Fruit fly (Drosophila melanogaster): Measurements from ENCODE around the gene Ubr3.

Gene Ubr3

DNA sequence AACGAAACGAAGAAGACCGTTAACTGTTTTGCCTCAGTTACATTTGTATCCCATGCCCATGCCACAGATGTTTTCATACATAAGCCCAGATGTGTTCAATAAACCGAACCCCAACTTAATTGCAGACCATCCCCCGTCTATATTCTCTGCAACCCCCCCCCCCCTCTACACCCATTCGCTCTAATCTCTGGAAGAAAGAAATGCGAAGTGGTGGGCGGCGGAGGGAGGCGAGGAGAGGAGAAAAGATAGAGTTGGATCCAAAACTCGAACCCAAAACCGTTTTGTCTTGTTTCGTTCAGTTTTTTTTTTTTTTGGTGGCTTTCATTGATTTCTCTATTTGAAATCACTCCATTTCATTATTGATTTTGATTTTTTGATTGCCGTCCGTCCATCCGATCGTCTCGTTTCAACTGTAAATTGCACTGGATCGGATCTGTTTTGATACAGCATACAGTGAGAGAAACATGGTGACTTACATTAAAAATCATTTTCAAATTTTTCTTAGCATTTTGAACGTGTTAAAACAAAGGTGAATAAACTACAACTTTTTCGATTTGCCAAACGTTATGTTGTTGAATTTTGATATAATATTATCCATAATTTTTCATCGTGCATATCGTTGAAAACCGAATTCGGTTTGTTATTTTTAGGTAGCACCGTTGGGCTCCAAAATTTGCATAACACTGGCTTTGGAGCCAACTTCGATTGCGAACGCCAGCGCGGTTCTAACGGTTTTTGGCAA, 40.0 kb downstream of the Ubr3 start (continued):
- TF ChIP-seq chn (GFP tag; optimal IDR thresholded peaks at IDR 0.05) (peak; percentile 28), CkIIα-i1 (GFP tag; IDR thresholded peaks at IDR 0.05) (no peak), Sox102F (GFP tag; optimal IDR thresholded peaks at IDR 0.05) (peak; percentile 77), CG11504 (tag; optimal IDR thresholded peaks at IDR 0.05) (peak; percentile 56), CG1603 (tag; optimal IDR thresholded peaks at IDR 0.05) (peak; percentile 55), ind (GFP tag; optimal IDR thresholded peaks at IDR 0.05) (peak; percentile 36), CG7839 (tag; optimal IDR thresholded peaks at IDR 0.05) (peak; percentile 38), sens (GFP tag) (peak; percentile 91), CG12391 (tag; optimal IDR thresholded peaks at IDR 0.05) (peak; percentile 50), eve (GFP tag; optimal IDR thresholded peaks at IDR 0.05) (peak in 1 of 2 experiments; percentile 48), Blimp-1 (GFP tag; optimal IDR thresholded peaks at IDR 0.05) (peak; percentile 60), CG4424 (GFP tag; optimal IDR thresholded peaks at IDR 0.05) (peak; percentile 14), CG3281 (GFP tag; optimal IDR thresholded peaks at IDR 0.05) (no peak), CG2712 (tag; optimal IDR thresholded peaks at IDR 0.05) (peak; percentile 47), Ravus (GFP tag; IDR thresholded peaks at IDR 0.05) (no peak), Antp (GFP tag; optimal IDR thresholded peaks at IDR 0.05) (no peak), Awh (GFP tag; IDR thresholded peaks at IDR 0.05) (no peak), CG1792 (GFP tag; optimal IDR thresholded peaks at IDR 0.05) (no peak), Ssrp (tag; optimal IDR thresholded peaks at IDR 0.05) (peak; percentile 39), nmo (GFP tag; optimal IDR thresholded peaks at IDR 0.05) (peak; percentile 49), h (optimal IDR thresholded peaks at IDR 0.05) (no peak), Doc3 (GFP tag; IDR thresholded peaks at IDR 0.05; ENCODE audit: partially characterized antibody) (no peak), CG43689 (GFP tag; IDR thresholded peaks at IDR 0.05) (0 out of 2 replicates have a peak, but pooled peaks have one; percentile 8), dpn (GFP tag; optimal IDR thresholded peaks at IDR 0.05) (peak in 1 of 2 experiments; percentile 38), sim (GFP tag; IDR thresholded peaks at IDR 0.05) (0 out of 2 replicates have a peak, but pooled peaks have one; percentile 20), gsb (GFP tag; IDR thresholded peaks at IDR 0.05) (no peak), CG7963 (GFP tag; IDR thresholded peaks at IDR 0.05; ENCODE audit: partially characterized antibody) (no peak), vvl (GFP tag; IDR thresholded peaks at IDR 0.05) (peak; percentile 55; the same call in 1 of the 2 replicates), chif (GFP tag; optimal IDR thresholded peaks at IDR 0.05) (peak in 1 of 2 experiments; percentile 31), lola (GFP tag; optimal IDR thresholded peaks at IDR 0.05) (peak in 1 of 3 experiments; percentile 14), CG5245 (GFP tag; optimal IDR thresholded peaks at IDR 0.05) (peak; percentile 14), CG30403 (GFP tag; optimal IDR thresholded peaks at IDR 0.05) (peak; percentile 43), CG4820 (GFP tag; optimal IDR thresholded peaks at IDR 0.05) (peak; percentile 10), ATbp (GFP tag; optimal IDR thresholded peaks at IDR 0.05) (peak; percentile 34), CG3407 (GFP tag; optimal IDR thresholded peaks at IDR 0.05) (no peak), CG1602 (GFP tag; optimal IDR thresholded peaks at IDR 0.05) (peak; percentile 7), Xbp1 (GFP tag; optimal IDR thresholded peaks at IDR 0.05) (peak; percentile 18), CG4282 (GFP tag; optimal IDR thresholded peaks at IDR 0.05) (no peak), Ets65A (GFP tag) (peak; percentile 92), sisA (GFP tag; IDR thresholded peaks at IDR 0.05) (peak; percentile 48), Eip74EF (GFP tag; optimal IDR thresholded peaks at IDR 0.05) (peak in 1 of 2 experiments; percentile 32), Sox100B (GFP tag; optimal IDR thresholded peaks at IDR 0.05) (peak; percentile 10), onecut (GFP tag; IDR thresholded peaks at IDR 0.05) (0 out of 2 replicates have a peak, but pooled peaks have one; percentile 11), E2f1 (GFP tag; IDR thresholded peaks at IDR 0.05) (peak; percentile 25; the same call in 1 of the 2 replicates), zfh1 (GFP tag; IDR thresholded peaks at IDR 0.05) (peak; percentile 55; the same call in 1 of the 3 replicates), D (optimal IDR thresholded peaks at IDR 0.05) (no peak), D (GFP tag; optimal IDR thresholded peaks at IDR 0.05) (peak; percentile 4), gsb-n (tag; optimal IDR thresholded peaks at IDR 0.05) (peak; percentile 31), CG8281 (tag; optimal IDR thresholded peaks at IDR 0.05) (no peak)

Measured in whole organism, embryonic.